Worm (Caenorhabditis elegans) whole organism, midembryonic: Measurements from ENCODE around the gene C17E7.9.

Source experiments
- flt-1 ChIP-seq: fragments of 200-800 bp; sonication (Bioruptor generic); IDR thresholded peaks from 2 replicates; pipeline ENCODE4 v1.3.6; 2022; ENCODE audit warnings: missing genetic modification characterization, missing compliant biosample characterization
- ztf-23 ChIP-seq: fragments of 200-800 bp; sonication (Bioruptor generic); IDR thresholded peaks from 2 replicates; pipeline ENCODE4 v1.3.6; 2022; ENCODE audit warnings: missing genetic modification reagents, missing genetic modification characterization, missing compliant biosample characterization

ce11 chrV:3931326-3931725 lies 40.7 kb upstream of the C17E7.9 start, which contains the start of gene srx-63:
- TF ChIP-seq ztf-23 (GFP tag; lab: Robert Waterston, UW) (no peak), flt-1 (no peak)
